Fruit fly (Drosophila melanogaster): ENCODE results near the gene Eaf6.
A peak's percentile ranks its signal among the peaks of the same experiment; 100 is the strongest.

The Eaf6 gene

DNA sequence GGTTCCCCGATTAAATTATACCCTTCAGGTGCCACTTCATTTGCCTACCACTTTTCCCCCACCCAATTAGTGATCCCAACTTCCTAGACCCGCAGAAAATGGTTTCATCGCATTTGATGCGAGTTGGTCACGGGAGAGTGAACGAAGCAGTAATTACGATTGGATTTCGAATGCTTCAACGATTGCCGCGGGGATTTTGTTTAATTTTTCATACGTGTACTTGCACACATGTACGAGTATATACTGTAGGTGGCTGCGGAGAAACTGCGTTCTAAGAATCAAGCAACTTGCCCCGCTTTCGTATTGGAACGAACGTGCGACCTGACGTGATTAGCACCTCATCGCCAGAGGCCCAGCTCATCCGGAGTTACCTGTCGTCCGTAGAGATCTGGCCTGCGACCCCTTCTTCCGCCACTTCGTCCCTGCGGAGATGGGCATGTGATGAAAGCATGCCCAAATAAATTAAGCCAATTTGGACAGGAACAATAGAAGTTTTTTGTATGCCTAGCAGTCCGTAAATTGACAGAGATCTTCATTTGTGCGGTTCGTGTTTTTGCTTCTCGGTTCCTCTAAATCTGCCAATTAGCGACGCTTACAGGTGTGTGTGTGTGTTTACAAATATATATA, 27.5 kb downstream of the Eaf6 start (continued):
- TF ChIP-seq gce (GFP tag; IDR thresholded peaks at IDR 0.05) (no peak), chinmo (GFP tag; IDR thresholded peaks at IDR 0.05; ENCODE audit: partially characterized antibody) (0 out of 4 replicates have a peak, but pooled peaks have one; percentile 32)

DNA sequence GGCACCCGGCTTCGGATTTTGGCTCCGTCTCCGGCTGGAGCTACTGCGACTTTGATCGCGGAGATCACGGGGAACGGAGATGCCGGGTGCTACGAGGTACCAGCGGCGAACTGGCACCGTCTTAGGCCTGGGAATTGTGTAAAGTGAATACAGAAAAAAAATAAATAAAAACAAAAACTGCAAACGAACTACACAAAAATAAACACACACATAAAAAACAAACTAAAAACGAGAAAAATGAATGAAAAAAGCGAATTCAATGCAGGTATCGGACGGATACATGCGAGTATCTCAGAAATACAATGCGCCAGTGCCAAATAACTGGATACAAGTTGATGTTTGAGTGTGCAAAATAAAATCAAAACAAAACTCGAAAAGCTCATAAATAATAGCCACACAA, 28.3 kb downstream of the Eaf6 start:
- TF ChIP-seq CG9932 (GFP tag; IDR thresholded peaks at IDR 0.05) (0 out of 2 replicates have a peak, but pooled peaks have one; percentile 34), Ets65A (GFP tag) (peak; percentile 89), sens (GFP tag) (peak; percentile 30), knrl (GFP tag; IDR thresholded peaks at IDR 0.05; ENCODE audit: partially characterized antibody) (no peak), CG7556 (GFP tag; optimal IDR thresholded peaks at IDR 0.05) (no peak), ci (GFP tag; IDR thresholded peaks at IDR 0.05) (0 out of 3 replicates have a peak, but pooled peaks have one; percentile 15), repo (GFP tag; optimal IDR thresholded peaks at IDR 0.05) (no peak), dimm (GFP tag; IDR thresholded peaks at IDR 0.05) (no peak), CG11456 (GFP tag; IDR thresholded peaks at IDR 0.05) (0 out of 3 replicates have a peak, but pooled peaks have one; percentile 46), Drgx (GFP tag; IDR thresholded peaks at IDR 0.05) (peak; percentile 80)

DNA sequence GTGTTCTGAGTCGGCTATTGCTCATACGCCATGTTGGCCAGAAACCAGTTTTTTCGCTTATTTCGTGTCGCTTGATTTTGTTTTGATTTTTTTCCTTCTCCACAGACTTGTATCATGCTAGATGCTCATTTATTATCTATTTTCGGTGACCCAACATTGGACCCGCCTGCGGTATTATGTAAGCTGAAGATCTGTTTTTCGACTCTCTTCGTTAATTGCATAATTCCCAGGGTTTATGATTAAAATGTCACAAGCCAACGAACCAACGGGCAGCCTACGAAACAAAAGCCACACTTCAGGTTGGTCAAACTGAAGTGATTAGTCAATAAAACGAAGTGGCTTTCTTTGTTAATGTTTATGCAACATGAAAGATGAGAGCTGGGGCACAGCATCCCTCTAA, 29.5 kb downstream of the Eaf6 start:
- peak; percentile 30 for TF ChIP-seq abd-A (tag; optimal IDR thresholded peaks at IDR 0.05)
- TF ChIP-seq Pdp1 (GFP tag; optimal IDR thresholded peaks at IDR 0.05), result peak in 1 of 2 experiments; percentile 94
- TF ChIP-seq CG13894 (tag; optimal IDR thresholded peaks at IDR 0.05), result peak; percentile 11
- no peak for TF ChIP-seq sens-2 (GFP tag; IDR thresholded peaks at IDR 0.05)
- peak; percentile 32; the same call in 1 of the 2 replicates for TF ChIP-seq CG7372 (GFP tag; IDR thresholded peaks at IDR 0.05)
- TF ChIP-seq CG1647 (GFP tag; optimal IDR thresholded peaks at IDR 0.05), result no peak
- 0 out of 2 replicates have a peak, but pooled peaks have one; percentile 26 for TF ChIP-seq Awh (GFP tag; IDR thresholded peaks at IDR 0.05)
- peak; percentile 79 for TF ChIP-seq oc (tag; optimal IDR thresholded peaks at IDR 0.05)

DNA sequence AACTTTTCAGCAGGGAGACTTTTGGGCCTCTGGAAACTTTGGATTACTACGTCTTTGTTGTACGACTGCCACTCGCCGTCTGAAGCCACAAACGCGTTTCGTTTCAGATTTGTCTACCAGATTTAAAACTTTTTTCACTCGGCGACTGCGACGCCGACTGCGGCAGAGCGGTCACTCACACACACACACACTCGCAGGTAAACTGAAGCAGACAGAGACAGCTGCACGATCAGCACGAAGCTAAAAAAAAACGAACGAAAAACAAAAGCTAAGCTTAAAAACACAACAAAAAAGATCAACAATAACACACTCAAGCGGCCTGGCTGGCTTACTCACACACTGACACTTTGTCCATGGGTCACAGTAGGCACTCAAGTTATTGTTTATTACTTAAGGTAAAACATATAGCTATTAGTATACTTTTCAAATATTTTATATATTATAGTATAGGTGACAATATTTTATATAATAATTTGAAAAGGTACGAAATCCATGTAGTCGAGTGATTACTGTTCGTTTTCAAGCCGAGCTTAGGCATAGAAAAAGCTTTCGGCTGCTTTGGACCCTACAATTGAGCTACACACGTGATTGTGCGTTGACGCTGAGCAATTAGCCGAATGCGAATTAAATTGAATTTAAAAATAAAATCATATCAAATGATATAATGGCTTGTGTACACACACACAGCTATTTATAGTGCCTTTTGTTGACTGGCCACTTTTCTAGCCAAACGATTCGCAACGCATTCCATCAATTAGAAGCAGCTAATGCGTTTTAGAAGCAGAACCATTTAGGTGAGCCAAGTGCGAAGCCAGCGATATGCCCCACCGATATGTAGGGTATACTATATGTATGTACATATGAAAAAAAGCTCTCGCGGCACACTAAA, 30.6 kb downstream of the Eaf6 start, which contains the start of gene Msr-110:
TSS of gene Msr-110 (minus strand) at position 99 of the 889 bp plus-strand sequence.
- TF ChIP-seq CG10462 (GFP tag; optimal IDR thresholded peaks at IDR 0.05) (peak; percentile 64), vfl (GFP tag; optimal IDR thresholded peaks at IDR 0.05) (peak; percentile 39), Abd-B (GFP tag; optimal IDR thresholded peaks at IDR 0.05) (peak; percentile 91), inv (GFP tag; IDR thresholded peaks at IDR 0.05; ENCODE audit: partially characterized antibody) (no peak), Max (GFP tag; optimal IDR thresholded peaks at IDR 0.05) (peak; percentile 64), CG10959 (GFP tag; IDR thresholded peaks at IDR 0.05) (0 out of 2 replicates have a peak, but pooled peaks have one; percentile 39), Ptx1 (GFP tag; IDR thresholded peaks at IDR 0.05) (peak; percentile 95), sisA (GFP tag; IDR thresholded peaks at IDR 0.05) (peak; percentile 87), luna (GFP tag; optimal IDR thresholded peaks at IDR 0.05) (no peak), CG11723 (GFP tag; optimal IDR thresholded peaks at IDR 0.05) (peak; percentile 70), Camta (GFP tag; optimal IDR thresholded peaks at IDR 0.05) (peak; percentile 48), run (tag; optimal IDR thresholded peaks at IDR 0.05) (peak; percentile 85), CG6654 (GFP tag; optimal IDR thresholded peaks at IDR 0.05) (peak; percentile 67), CG4424 (GFP tag; optimal IDR thresholded peaks at IDR 0.05) (peak; percentile 76), MBD-R2 (GFP tag; IDR thresholded peaks at IDR 0.05) (peak; percentile 87), ap (GFP tag; IDR thresholded peaks at IDR 0.05) (peak; percentile 65), tll (GFP tag; optimal IDR thresholded peaks at IDR 0.05) (no peak), CG15514 (GFP tag; optimal IDR thresholded peaks at IDR 0.05) (peak; percentile 70), CG2712 (tag; optimal IDR thresholded peaks at IDR 0.05) (peak; percentile 88), CG2875 (GFP tag; optimal IDR thresholded peaks at IDR 0.05) (peak; percentile 64), zfh2 (GFP tag; optimal IDR thresholded peaks at IDR 0.05) (peak; percentile 66), Hr78 (GFP tag; optimal IDR thresholded peaks at IDR 0.05) (peak in 1 of 2 experiments; percentile 55), hkb (optimal IDR thresholded peaks at IDR 0.05) (no peak), hkb (GFP tag; IDR thresholded peaks at IDR 0.05) (peak; percentile 89)
